Fruit fly (Drosophila melanogaster) whole organism, embryonic: ENCODE measurements around the gene CG5346.

Experiments
- Atf-2 ChIP-seq: fragments of 200-800 bp; sonication (Bioruptor generic); optimal IDR thresholded peaks from 2 replicates; lab custom pipeline; 2016; ENCODE audit warnings: missing biosample characterization, missing genetic modification characterization
- Atf6 ChIP-seq: fragments of 200-800 bp; sonication (Bioruptor generic); IDR thresholded peaks from 2 replicates; pipeline ENCODE4 v1.3.6; 2022; ENCODE audit warnings: missing biosample characterization, missing genetic modification characterization
- Blimp-1 ChIP-seq: fragments of 200-800 bp; sonication (Bioruptor generic); optimal IDR thresholded peaks from 3 replicates; lab custom pipeline; 2018; ENCODE audit warnings: missing biosample characterization, missing genetic modification characterization, mild to moderate bottlenecking, moderate library complexity, missing genetic modification reagents
- CG10267 ChIP-seq: fragments of 200-800 bp; sonication (Bioruptor generic); optimal IDR thresholded peaks from 2 replicates; lab custom pipeline; 2018; ENCODE audit warnings: missing biosample characterization, mild to moderate bottlenecking, missing genetic modification characterization, moderate library complexity
- CG11398 ChIP-seq: fragments of 200-800 bp; sonication (Bioruptor generic); optimal IDR thresholded peaks from 2 replicates; lab custom pipeline; 2016; ENCODE audit warnings: missing biosample characterization, missing genetic modification characterization
- CG11456 ChIP-seq: fragments of 200-800 bp; sonication (Bioruptor generic); IDR thresholded peaks from 3 replicates; pipeline ENCODE4 v1.3.6; 2022; ENCODE audit warnings: missing biosample characterization, missing genetic modification characterization
- CG11504 ChIP-seq: fragments of 200-800 bp; sonication (Bioruptor generic); optimal IDR thresholded peaks from 3 replicates; lab custom pipeline; 2019; ENCODE audit warnings: missing biosample characterization, mild to moderate bottlenecking, missing genetic modification characterization, moderate library complexity
- CG12104 ChIP-seq: fragments of 200-800 bp; sonication (Bioruptor generic); optimal IDR thresholded peaks from 3 replicates; lab custom pipeline; 2016; ENCODE audit warnings: missing biosample characterization, missing genetic modification characterization
- CG12391 ChIP-seq: fragments of 200-800 bp; sonication (Bioruptor generic); optimal IDR thresholded peaks from 3 replicates; lab custom pipeline; 2018; ENCODE audit warnings: missing biosample characterization, mild to moderate bottlenecking, missing genetic modification characterization, moderate library complexity
- CG13775 ChIP-seq: fragments of 200-800 bp; sonication (Bioruptor generic); optimal IDR thresholded peaks from 3 replicates; lab custom pipeline; 2017; ENCODE audit warnings: missing biosample characterization, mild to moderate bottlenecking, missing genetic modification characterization
- CG15514 ChIP-seq: fragments of 200-800 bp; sonication (Bioruptor generic); optimal IDR thresholded peaks from 3 replicates; lab custom pipeline; 2017; ENCODE audit warnings: missing biosample characterization, missing genetic modification characterization, mild to moderate bottlenecking, moderate library complexity, missing genetic modification reagents
- CG2678 ChIP-seq: fragments of 200-800 bp; sonication (Bioruptor generic); optimal IDR thresholded peaks from 3 replicates; lab custom pipeline; 2019; ENCODE audit warnings: missing biosample characterization, mild to moderate bottlenecking, missing genetic modification characterization, moderate library complexity
- CG4282 ChIP-seq: fragments of 200-800 bp; sonication (Bioruptor generic); optimal IDR thresholded peaks from 2 replicates; lab custom pipeline; 2016; ENCODE audit warnings: missing biosample characterization, missing genetic modification characterization
- CG4617 ChIP-seq: fragments of 200-800 bp; sonication (Bioruptor generic); optimal IDR thresholded peaks from 3 replicates; lab custom pipeline; 2016; ENCODE audit warnings: missing biosample characterization, missing genetic modification characterization, borderline replicate concordance
- CG7745 ChIP-seq: fragments of 200-800 bp; sonication (Bioruptor generic); optimal IDR thresholded peaks from 2 replicates; lab custom pipeline; 2018; ENCODE audit warnings: missing biosample characterization, mild to moderate bottlenecking, missing genetic modification characterization, moderate library complexity
- CG8290 ChIP-seq, 3 experiments: fragments of 200-800 bp; sonication (Bioruptor generic); optimal IDR thresholded peaks; 2 replicates each; lab custom pipeline; 2016 to 2019; ENCODE audit warnings: missing biosample characterization in 3 of 3, missing genetic modification characterization in 3 of 3, mild to moderate bottlenecking in 2 of 3, moderate library complexity in 1 of 3
- CG8388 ChIP-seq: fragments of 200-800 bp; sonication (Bioruptor generic); optimal IDR thresholded peaks from 2 replicates; lab custom pipeline; 2019; ENCODE audit warnings: missing biosample characterization, mild to moderate bottlenecking, missing genetic modification characterization, moderate library complexity
- CG9437 ChIP-seq: fragments of 200-800 bp; sonication (Bioruptor generic); optimal IDR thresholded peaks from 2 replicates; lab custom pipeline; 2018; ENCODE audit warnings: missing biosample characterization, mild to moderate bottlenecking, missing genetic modification characterization
- CG9727 ChIP-seq: fragments of 200-800 bp; sonication (Bioruptor generic); optimal IDR thresholded peaks from 3 replicates; lab custom pipeline; 2017; ENCODE audit warnings: missing biosample characterization, mild to moderate bottlenecking, missing genetic modification characterization
- Dfd ChIP-seq, 2 experiments: fragments of >200 bp; optimal IDR thresholded peaks; 2 replicates each; lab custom pipeline; 2017; ENCODE audit warnings: missing biosample characterization in 2 of 2, missing genetic modification characterization in 2 of 2
- Dref ChIP-seq: fragments of 200-800 bp; sonication (Bioruptor generic); IDR thresholded peaks from 2 replicates; pipeline ENCODE4 v1.3.6; 2022; ENCODE audit warnings: missing biosample characterization, missing genetic modification characterization
- HLH54F ChIP-seq: fragments of 200-800 bp; sonication (Bioruptor generic); optimal IDR thresholded peaks from 3 replicates; lab custom pipeline; 2016; ENCODE audit warnings: missing biosample characterization, missing genetic modification characterization
- HmgD ChIP-seq: fragments of 200-800 bp; sonication (Bioruptor generic); optimal IDR thresholded peaks from 3 replicates; lab custom pipeline; 2016; ENCODE audit warnings: missing biosample characterization, missing genetic modification characterization
- Hr51 ChIP-seq, 2 experiments: fragments of 200-800 bp; sonication (Bioruptor generic); optimal IDR thresholded peaks; 2 replicates in 1 of 2; 3 replicates in 1 of 2; lab custom pipeline; 2016 to 2018; ENCODE audit warnings: missing biosample characterization in 2 of 2, missing genetic modification characterization in 2 of 2, mild to moderate bottlenecking in 1 of 2, moderate library complexity in 1 of 2
- Lhr ChIP-seq: fragments of 200-800 bp; sonication (Bioruptor generic); optimal IDR thresholded peaks from 3 replicates; lab custom pipeline; 2017; ENCODE audit warnings: mild to moderate bottlenecking, missing biosample characterization, missing genetic modification reagents, missing genetic modification characterization
- MBD-R2 ChIP-seq: fragments of 200-800 bp; sonication (Bioruptor generic); IDR thresholded peaks from 2 replicates; pipeline ENCODE4 v1.3.6; 2022; ENCODE audit warnings: missing biosample characterization, missing genetic modification characterization
- MTF-1 ChIP-seq: fragments of 200-800 bp; sonication (Bioruptor generic); optimal IDR thresholded peaks from 2 replicates; lab custom pipeline; 2018; ENCODE audit warnings: missing biosample characterization, mild to moderate bottlenecking, missing genetic modification characterization, borderline replicate concordance
- Med ChIP-seq: fragments of 200-800 bp; sonication (Bioruptor generic); peaks from one replicate; lab custom pipeline; 2016; ENCODE audit warnings: missing biosample characterization, missing genetic modification characterization, mild to moderate bottlenecking, inconsistent platforms, moderate library complexity
- Sin3A ChIP-seq: fragments of >200 bp; optimal IDR thresholded peaks from 2 replicates; lab custom pipeline; 2018
- Ssrp ChIP-seq: fragments of 200-800 bp; sonication (Bioruptor generic); optimal IDR thresholded peaks from 2 replicates; lab custom pipeline; 2018; ENCODE audit warnings: missing biosample characterization, mild to moderate bottlenecking, missing genetic modification characterization, moderate library complexity
- bab2 ChIP-seq: fragments of 200-800 bp; sonication (Bioruptor generic); optimal IDR thresholded peaks from 2 replicates; lab custom pipeline; 2016; ENCODE audit warnings: missing biosample characterization, missing genetic modification characterization
- chm ChIP-seq: fragments of 200-800 bp; sonication (Bioruptor generic); IDR thresholded peaks from 2 replicates; pipeline ENCODE4 v1.3.6; 2022; ENCODE audit warnings: missing biosample characterization, missing genetic modification characterization
- crp ChIP-seq, 2 experiments: fragments of 200-800 bp; sonication (Bioruptor generic); optimal IDR thresholded peaks; 2 replicates in 1 of 2; 3 replicates in 1 of 2; lab custom pipeline; 2017; ENCODE audit warnings: missing biosample characterization in 2 of 2, missing genetic modification characterization in 2 of 2, mild to moderate bottlenecking in 1 of 2, moderate library complexity in 1 of 2
- dmrt11E ChIP-seq: fragments of 200-800 bp; sonication (Bioruptor generic); optimal IDR thresholded peaks from 3 replicates; lab custom pipeline; 2018; ENCODE audit warnings: missing biosample characterization, mild to moderate bottlenecking, missing genetic modification characterization, moderate library complexity
- fd3F ChIP-seq: fragments of 200-800 bp; sonication (Bioruptor generic); optimal IDR thresholded peaks from 2 replicates; lab custom pipeline; 2018; ENCODE audit warnings: missing biosample characterization, mild to moderate bottlenecking, missing genetic modification characterization, moderate library complexity
- fd64A ChIP-seq: fragments of 200-800 bp; sonication (Bioruptor generic); optimal IDR thresholded peaks from 3 replicates; lab custom pipeline; 2018; ENCODE audit warnings: missing biosample characterization, mild to moderate bottlenecking, missing genetic modification characterization
- ftz-f1 ChIP-seq: fragments of 200-800 bp; sonication (Bioruptor generic); optimal IDR thresholded peaks from 2 replicates; lab custom pipeline; 2016; ENCODE audit warnings: missing biosample characterization, missing genetic modification characterization
- grau ChIP-seq: fragments of 200-800 bp; optimal IDR thresholded peaks from 3 replicates; lab custom pipeline; 2019; ENCODE audit warnings: missing biosample characterization, mild to moderate bottlenecking, missing genetic modification characterization, moderate library complexity
- h ChIP-seq: fragments of >200 bp; optimal IDR thresholded peaks from 2 replicates; lab custom pipeline; 2017
- hkb ChIP-seq, 2 experiments: fragments of 200-800 bp in 1 of 2; fragments of >200 bp in 1 of 2; sonication (Bioruptor generic) in 1 of 2; IDR thresholded peaks in 1 of 2; optimal IDR thresholded peaks in 1 of 2; 2 replicates each; pipeline versions ENCODE4 v1.3.6 to Lab custom; 2017 to 2022; ENCODE audit warnings: missing biosample characterization in 1 of 2, missing genetic modification characterization in 1 of 2
- hth ChIP-seq: fragments of >200 bp; optimal IDR thresholded peaks from 2 replicates; lab custom pipeline; 2017; ENCODE audit warnings: inconsistent platforms
- jing ChIP-seq: fragments of 200-800 bp; sonication (Bioruptor generic); optimal IDR thresholded peaks from 2 replicates; lab custom pipeline; 2018; ENCODE audit warnings: missing biosample characterization, mild to moderate bottlenecking, missing genetic modification characterization
- nmo ChIP-seq: fragments of 200-800 bp; sonication (Bioruptor generic); optimal IDR thresholded peaks from 2 replicates; lab custom pipeline; 2018; ENCODE audit warnings: missing biosample characterization, mild to moderate bottlenecking, missing genetic modification characterization, moderate library complexity
- onecut ChIP-seq: fragments of 200-800 bp; sonication (Bioruptor generic); IDR thresholded peaks from 2 replicates; pipeline ENCODE4 v1.3.6; 2022; ENCODE audit warnings: missing biosample characterization, missing genetic modification characterization
- row ChIP-seq: fragments of 200-800 bp; sonication (Bioruptor generic); IDR thresholded peaks from 3 replicates; pipeline ENCODE4 v1.3.6; 2022; ENCODE audit warnings: missing biosample characterization, missing genetic modification characterization
- sd ChIP-seq: fragments of 200-800 bp; sonication (Bioruptor generic); optimal IDR thresholded peaks from 3 replicates; lab custom pipeline; 2018; ENCODE audit warnings: missing biosample characterization, mild to moderate bottlenecking, missing genetic modification characterization, moderate library complexity
- sug ChIP-seq: fragments of 200-800 bp; optimal IDR thresholded peaks from 2 replicates; lab custom pipeline; 2019; ENCODE audit warnings: missing biosample characterization, mild to moderate bottlenecking, missing genetic modification characterization, moderate library complexity
- trh ChIP-seq: fragments of 200-800 bp; sonication (Bioruptor generic); optimal IDR thresholded peaks from 2 replicates; lab custom pipeline; 2016; ENCODE audit warnings: missing biosample characterization, missing genetic modification characterization
- zen ChIP-seq: fragments of 200-800 bp; sonication (Bioruptor generic); optimal IDR thresholded peaks from 3 replicates; lab custom pipeline; 2018; ENCODE audit warnings: missing biosample characterization, mild to moderate bottlenecking, missing genetic modification characterization, moderate library complexity

The CG5346 gene

DNA sequence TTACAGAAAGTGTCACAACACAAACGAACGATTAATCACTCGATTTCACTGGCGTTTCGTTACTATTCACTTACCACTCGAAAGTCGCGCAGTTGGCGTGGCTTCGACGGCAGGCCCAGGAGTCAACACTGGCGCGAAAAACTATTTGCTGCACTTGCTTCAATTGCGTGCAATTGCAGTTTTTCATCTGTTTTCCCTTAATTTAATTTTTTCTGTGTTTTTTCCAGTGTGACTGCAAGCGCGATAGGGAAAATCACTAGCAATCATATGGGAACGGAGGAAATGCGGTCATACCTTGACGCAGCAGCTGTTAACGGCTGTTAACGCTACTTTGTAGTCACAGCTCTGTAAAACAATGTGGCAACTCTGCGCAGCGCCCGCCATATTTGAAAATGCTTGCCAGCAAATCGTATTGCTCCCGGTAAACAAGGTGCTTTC lies 19.1 kb upstream of the CG5346 start, which contains the start of gene AdipoR (continued):
- peak; percentile 29 for TF ChIP-seq CG9727 (GFP tag; lab: Kevin White, UChicago)
- no peak for TF ChIP-seq Atf-2 (GFP tag; lab: Kevin White, UChicago)
- TF ChIP-seq Lhr (GFP tag; lab: Kevin White, UChicago) = peak; percentile 48
- TF ChIP-seq hkb (optimal IDR thresholded peaks at IDR 0.05; lab: Kevin White, UChicago) = no peak
- TF ChIP-seq hkb (GFP tag; IDR thresholded peaks at IDR 0.05; lab: Robert Waterston, UW) = peak; percentile 28; the same call in 1 of the 2 replicates
- TF ChIP-seq HLH54F = peak; percentile 19
- peak; percentile 28; the same call in 1 of the 2 replicates for TF ChIP-seq onecut (GFP tag; lab: Robert Waterston, UW)
- peak; percentile 2 for TF ChIP-seq CG8388 (GFP tag; lab: Kevin White, UChicago)
- peak; percentile 38 for TF ChIP-seq CG9437 (GFP tag; lab: Kevin White, UChicago)
- TF ChIP-seq Dref = peak; percentile 51
- peak; percentile 91 for TF ChIP-seq CG4617
- TF ChIP-seq grau = peak; percentile 21
- no peak for TF ChIP-seq h (lab: Kevin White, UChicago)
- TF ChIP-seq CG4282 (GFP tag; lab: Kevin White, UChicago) = peak; percentile 26
- TF ChIP-seq chm = 0 out of 2 replicates have a peak, but pooled peaks have one; percentile 8
- peak; percentile 50; the same call in 2 of the 3 replicates for TF ChIP-seq row
- peak; percentile 35 for TF ChIP-seq CG12391
- TF ChIP-seq Med = peak; percentile 91
- TF ChIP-seq Dfd (GFP tag; optimal IDR thresholded peaks at IDR 0.05; lab: Kevin White, UChicago) = no peak
- TF ChIP-seq HmgD (GFP tag; lab: Kevin White, UChicago) = peak; percentile 33
- peak; percentile 16 for TF ChIP-seq bab2 (GFP tag; lab: Kevin White, UChicago)
- peak; percentile 18 for TF ChIP-seq CG2678 (tag; lab: Kevin White, UChicago)
- no peak for TF ChIP-seq CG12104 (GFP tag; lab: Kevin White, UChicago)
- TF ChIP-seq CG8290 (GFP tag; optimal IDR thresholded peaks at IDR 0.05; lab: Kevin White, UChicago) = no peak
- TF ChIP-seq CG8290 (tag; optimal IDR thresholded peaks at IDR 0.05; lab: Kevin White, UChicago) = peak in 1 of 2 experiments; percentile 64
- TF ChIP-seq CG15514 (GFP tag; lab: Kevin White, UChicago) = peak; percentile 77
- peak; percentile 37 for TF ChIP-seq zen
- TF ChIP-seq Hr51 (GFP tag; optimal IDR thresholded peaks at IDR 0.05; lab: Kevin White, UChicago) = peak in 1 of 2 experiments; percentile 31
- peak; percentile 18 for TF ChIP-seq ftz-f1 (GFP tag; lab: Kevin White, UChicago)
- peak; percentile 14 for TF ChIP-seq CG13775 (GFP tag; lab: Kevin White, UChicago)
- no peak for TF ChIP-seq fd3F (GFP tag; lab: Kevin White, UChicago)
- peak; percentile 27 for TF ChIP-seq Blimp-1 (GFP tag; lab: Kevin White, UChicago)
- TF ChIP-seq CG11504 (tag; lab: Kevin White, UChicago) = peak; percentile 37
- no peak for TF ChIP-seq hth (lab: Kevin White, UChicago)
- TF ChIP-seq fd64A (GFP tag; lab: Kevin White, UChicago) = peak; percentile 5
- peak; percentile 1 for TF ChIP-seq sd (tag; lab: Kevin White, UChicago)
- no peak for TF ChIP-seq Atf6 (GFP tag; lab: Robert Waterston, UW)
- peak; percentile 65 for TF ChIP-seq Sin3A (lab: Kevin White, UChicago)
- TF ChIP-seq MTF-1 (GFP tag; lab: Kevin White, UChicago) = no peak
- TF ChIP-seq jing (GFP tag; lab: Kevin White, UChicago) = no peak
- peak; percentile 84 for TF ChIP-seq MBD-R2
- no peak for TF ChIP-seq Ssrp
- peak; percentile 56 for TF ChIP-seq CG10267 (tag; lab: Kevin White, UChicago)
- TF ChIP-seq sug (tag; lab: Kevin White, UChicago) = peak; percentile 42
- TF ChIP-seq crp (GFP tag; optimal IDR thresholded peaks at IDR 0.05; lab: Kevin White, UChicago) = peak; percentile 95 to 99
- TF ChIP-seq dmrt11E (tag; lab: Kevin White, UChicago) = peak; percentile 8
- peak; percentile 3 for TF ChIP-seq CG11398
- TF ChIP-seq nmo = peak; percentile 58
- TF ChIP-seq trh (GFP tag; lab: Kevin White, UChicago) = no peak
- no peak for TF ChIP-seq CG11456 (GFP tag; lab: Robert Waterston, UW)
- TF ChIP-seq CG7745 (tag; lab: Kevin White, UChicago) = no peak
